Worm (Caenorhabditis elegans) whole organism, early embryonic: ENCODE measurements around the gene C52B9.19.

Experiments used
- B0310.2 ChIP-seq: sonication (generic microtip); optimal IDR thresholded peaks from 2 replicates; lab custom pipeline; 2016; ENCODE audit warnings: mild to moderate bottlenecking, missing genetic modification characterization, missing compliant biosample characterization
- F13C5.2 ChIP-seq: sonication (generic microtip); optimal IDR thresholded peaks from 2 replicates; lab custom pipeline; 2017; ENCODE audit warnings: mild to moderate bottlenecking, missing genetic modification characterization, inconsistent platforms, missing compliant biosample characterization
- aly-1 ChIP-seq: sonication (generic microtip); optimal IDR thresholded peaks from 2 replicates; lab custom pipeline; 2016; ENCODE audit warnings: missing genetic modification characterization, missing compliant biosample characterization
- ama-1 ChIP-seq: fragments of 150-350 bp; optimal IDR thresholded peaks from 2 replicates; lab custom pipeline; 2014
- ceh-13 ChIP-seq: fragments of 200-800 bp; sonication (Bioruptor generic); optimal IDR thresholded peaks from 2 replicates; lab custom pipeline; 2018; ENCODE audit warnings: mild to moderate bottlenecking, missing genetic modification characterization, missing compliant biosample characterization
- ets-7 ChIP-seq: sonication (generic microtip); optimal IDR thresholded peaks from 2 replicates; lab custom pipeline; 2016; ENCODE audit warnings: missing genotype, missing genetic modification characterization, missing compliant biosample characterization
- flt-1 ChIP-seq: fragments of 200-800 bp; sonication (Bioruptor generic); IDR thresholded peaks from 2 replicates; pipeline ENCODE4 v1.3.6; 2022; ENCODE audit warnings: missing genetic modification characterization, missing compliant biosample characterization
- hnd-1 ChIP-seq: sonication (generic microtip); optimal IDR thresholded peaks from 2 replicates; lab custom pipeline; 2016; ENCODE audit warnings: missing genetic modification characterization, missing compliant biosample characterization
- scrt-1 ChIP-seq: fragments of 200-800 bp; sonication (Bioruptor generic); IDR thresholded peaks from 2 replicates; pipeline ENCODE4 v1.3.6; 2022; ENCODE audit warnings: missing genetic modification characterization, missing compliant biosample characterization
- tbx-37 ChIP-seq: fragments of 200-800 bp; sonication (Bioruptor generic); conservative IDR thresholded peaks from 2 replicates; pipeline ENCODE4 v1.3.6; 2022; ENCODE audit warnings: missing genetic modification reagents, missing genetic modification characterization, missing compliant biosample characterization
- tra-4 ChIP-seq: sonication (generic microtip); optimal IDR thresholded peaks from 2 replicates; lab custom pipeline; 2017; ENCODE audit warnings: missing genetic modification characterization, missing compliant biosample characterization

DNA sequence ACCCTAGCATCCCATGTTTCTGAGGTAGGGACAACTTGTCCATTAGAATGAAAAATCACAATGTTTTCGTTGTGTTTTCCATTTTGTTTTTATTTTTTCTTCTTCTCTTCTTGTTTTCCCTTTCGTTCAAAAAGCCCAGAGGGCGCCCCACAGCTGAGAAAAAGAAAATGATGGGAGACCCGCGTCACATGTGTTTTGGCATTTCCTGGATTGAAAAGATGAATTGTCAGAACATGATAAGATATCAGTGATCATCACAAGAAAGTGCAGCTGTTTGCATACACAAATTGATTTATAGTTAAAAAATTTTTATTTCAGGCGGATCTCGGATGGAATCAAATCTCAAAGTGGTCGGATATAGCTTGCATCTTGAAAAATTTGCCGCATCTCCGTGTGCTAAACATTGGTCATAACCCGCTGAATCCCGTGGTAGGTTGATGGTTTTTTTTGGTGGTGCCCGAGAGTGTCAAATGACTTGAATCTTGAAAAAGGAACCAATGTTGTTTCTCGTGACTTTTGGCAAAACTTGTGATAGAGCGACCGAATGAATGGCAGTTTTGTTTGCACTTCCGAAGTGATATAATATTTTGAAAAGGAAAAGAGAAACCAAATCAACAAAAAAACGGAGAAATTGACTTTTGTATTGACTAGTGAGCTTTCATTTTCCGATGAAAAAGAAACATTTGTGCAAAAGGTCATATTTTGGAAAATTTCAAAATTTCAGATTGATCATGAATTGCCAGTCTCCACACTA lies 16.0 kb upstream of the C52B9.19 start:
- TF ChIP-seq ets-7 (tag; lab: Kevin White, UChicago) (no peak), scrt-1 (GFP tag; lab: Robert Waterston, UW) (no peak), ama-1 (no peak), flt-1 (no peak), hnd-1 (tag; lab: Kevin White, UChicago) (no peak), B0310.2 (tag; lab: Kevin White, UChicago) (no peak), tra-4 (no peak), aly-1 (tag; lab: Kevin White, UChicago) (no peak), F13C5.2 (tag; lab: Kevin White, UChicago) (no peak), ceh-13 (GFP tag; lab: Kevin White, UChicago) (no peak), tbx-37 (GFP tag; lab: Robert Waterston, UW) (no peak)
